Fruit fly (Drosophila melanogaster) S2 (cell line): Measurements from ENCODE around the gene mEFTs.

ENCODE experiments used
- CG8478 ChIP-seq: fragments of >200 bp; optimal IDR thresholded peaks from 2 replicates; lab custom pipeline; 2018
- CTCF ChIP-seq, 2 experiments: fragments of >200 bp; optimal IDR thresholded peaks; 2 replicates each; lab custom pipeline; 2018

DNA sequence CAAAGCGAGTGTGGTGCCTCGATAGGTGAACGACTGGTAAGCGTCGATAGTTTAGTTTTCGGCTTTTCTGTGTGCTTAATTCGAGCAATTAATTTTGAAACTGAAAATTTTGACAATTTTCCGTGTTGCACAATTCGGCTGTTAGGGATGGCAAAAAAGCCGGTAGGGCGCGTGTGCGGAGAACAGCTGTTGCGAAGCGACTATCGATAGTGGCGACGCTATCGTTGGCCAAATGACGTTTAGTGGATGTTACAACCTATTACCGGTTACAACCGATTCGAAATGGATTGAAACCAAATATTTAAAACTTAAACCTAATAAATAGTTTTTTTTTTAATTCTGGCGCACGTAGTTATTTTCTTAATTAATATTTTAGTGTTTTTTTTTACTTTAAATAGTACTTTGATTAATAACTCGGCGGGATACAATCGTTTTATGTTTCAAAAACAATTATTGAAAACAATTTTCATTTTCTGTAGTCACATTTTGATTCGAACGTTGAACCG is at the start of gene mEFTs, which contains the start of gene Dhc36C:
- TF ChIP-seq CG8478 (lab: Kevin White, UChicago) (no peak), CTCF (optimal IDR thresholded peaks at IDR 0.05; lab: Kevin White, UChicago) (peak; percentile 37 to 57)
